Fruit fly (Drosophila melanogaster) whole organism, prepupa: ENCODE results near the gene CG42299.

Experiments
- Blimp-1 ChIP-seq: fragments of 200-800 bp; sonication (Bioruptor generic); optimal IDR thresholded peaks from 3 replicates; lab custom pipeline; 2017; ENCODE audit warnings: missing biosample characterization, missing genetic modification characterization, mild to moderate bottlenecking, moderate library complexity, missing genetic modification reagents
- CG11762 ChIP-seq: fragments of 200-800 bp; sonication (Bioruptor generic); optimal IDR thresholded peaks from 3 replicates; lab custom pipeline; 2016; ENCODE audit warnings: missing biosample characterization, missing genetic modification characterization; ENCODE audit not compliant: insufficient read depth
- CG16779 ChIP-seq: fragments of 200-800 bp; sonication (Bioruptor generic); optimal IDR thresholded peaks from 3 replicates; lab custom pipeline; 2017; ENCODE audit warnings: missing biosample characterization, mild to moderate bottlenecking, missing genetic modification characterization
- CG6792 ChIP-seq: fragments of 200-800 bp; sonication (Bioruptor generic); optimal IDR thresholded peaks from 3 replicates; lab custom pipeline; 2016; ENCODE audit warnings: missing biosample characterization, missing genetic modification characterization
- CG6808 ChIP-seq: fragments of 200-800 bp; sonication (Bioruptor generic); optimal IDR thresholded peaks from 3 replicates; lab custom pipeline; 2017; ENCODE audit warnings: missing biosample characterization, missing genetic modification characterization, mild to moderate bottlenecking, moderate library complexity, missing genetic modification reagents
- CG8119 ChIP-seq: fragments of 200-800 bp; sonication (Bioruptor generic); IDR thresholded peaks from 3 replicates; pipeline ENCODE4 v1.3.6; 2022; ENCODE audit warnings: missing biosample characterization, missing genetic modification characterization
- CG8632 ChIP-seq: fragments of 200-800 bp; sonication (Bioruptor generic); optimal IDR thresholded peaks from 3 replicates; lab custom pipeline; 2016; ENCODE audit warnings: missing biosample characterization, missing genetic modification characterization
- Hr38 ChIP-seq: sonication (Bioruptor generic); optimal IDR thresholded peaks from 2 replicates; lab custom pipeline; 2016; ENCODE audit warnings: missing biosample characterization, missing genetic modification characterization
- Hr4 ChIP-seq: fragments of 200-800 bp; sonication (Bioruptor generic); optimal IDR thresholded peaks from 3 replicates; lab custom pipeline; 2016; ENCODE audit warnings: missing biosample characterization, missing genetic modification characterization
- OdsH ChIP-seq: fragments of 200-800 bp; sonication (Bioruptor generic); optimal IDR thresholded peaks from 3 replicates; lab custom pipeline; 2016; ENCODE audit warnings: missing biosample characterization, missing genetic modification characterization
- Smox ChIP-seq: fragments of 200-800 bp; sonication (Bioruptor generic); optimal IDR thresholded peaks from 3 replicates; lab custom pipeline; 2016; ENCODE audit warnings: missing biosample characterization, missing genetic modification characterization
- eg ChIP-seq: fragments of 200-800 bp; sonication (Bioruptor generic); IDR thresholded peaks from 3 replicates; pipeline ENCODE4 v1.3.6; 2022; ENCODE audit warnings: missing biosample characterization, missing genetic modification characterization
- fkh ChIP-seq: fragments of 200-800 bp; sonication (Bioruptor generic); optimal IDR thresholded peaks from 3 replicates; lab custom pipeline; 2017; ENCODE audit warnings: missing biosample characterization, mild to moderate bottlenecking, missing genetic modification characterization, moderate library complexity
- net ChIP-seq: fragments of 200-800 bp; sonication (Bioruptor generic); optimal IDR thresholded peaks from 3 replicates; lab custom pipeline; 2016; ENCODE audit warnings: missing biosample characterization, missing genetic modification characterization

- TF ChIP-seq CG6792 (GFP tag; lab: Kevin White, UChicago) (no peak), CG16779 (tag; lab: Kevin White, UChicago) (peak; percentile 9), eg (0 out of 3 replicates have a peak, but pooled peaks have one; percentile 23), CG8632 (peak; percentile 34), CG8119 (GFP tag; lab: Robert Waterston, UW) (peak; percentile 36; the same call in 1 of the 3 replicates), Hr4 (GFP tag; lab: Kevin White, UChicago) (no peak), CG6808 (peak; percentile 36), Hr38 (GFP tag; lab: Kevin White, UChicago) (no peak), Blimp-1 (GFP tag; lab: Kevin White, UChicago) (no peak), CG11762 (no peak), Smox (no peak), OdsH (GFP tag; lab: Kevin White, UChicago) (peak; percentile 6), fkh (no peak), net (GFP tag; lab: Kevin White, UChicago) (no peak)
Measured at dm6 chrX:15593477-15594229, 18.2 kb upstream of the CG42299 start, which contains the start of gene Chsy.
